Fruit fly (Drosophila melanogaster): Measurements from ENCODE around the gene CG45546.

Gene CG45546

dm6 chr3R:29369038-29369437 lies at the start of gene CG45546:
CG45546 (plus strand) TSS chr3R:29369338.
- TF ChIP-seq CG34367 (tag; optimal IDR thresholded peaks at IDR 0.05), result no peak
- TF ChIP-seq CG12605 (GFP tag; IDR thresholded peaks at IDR 0.05), result no peak
- TF ChIP-seq CG17806 (tag; optimal IDR thresholded peaks at IDR 0.05), result no peak
- no peak for TF ChIP-seq CG10348 (GFP tag; IDR thresholded peaks at IDR 0.05)
- TF ChIP-seq Pif1B (GFP tag; optimal IDR thresholded peaks at IDR 0.05), result no peak
- no peak for TF ChIP-seq D1 (tag; optimal IDR thresholded peaks at IDR 0.05)

DNA sequence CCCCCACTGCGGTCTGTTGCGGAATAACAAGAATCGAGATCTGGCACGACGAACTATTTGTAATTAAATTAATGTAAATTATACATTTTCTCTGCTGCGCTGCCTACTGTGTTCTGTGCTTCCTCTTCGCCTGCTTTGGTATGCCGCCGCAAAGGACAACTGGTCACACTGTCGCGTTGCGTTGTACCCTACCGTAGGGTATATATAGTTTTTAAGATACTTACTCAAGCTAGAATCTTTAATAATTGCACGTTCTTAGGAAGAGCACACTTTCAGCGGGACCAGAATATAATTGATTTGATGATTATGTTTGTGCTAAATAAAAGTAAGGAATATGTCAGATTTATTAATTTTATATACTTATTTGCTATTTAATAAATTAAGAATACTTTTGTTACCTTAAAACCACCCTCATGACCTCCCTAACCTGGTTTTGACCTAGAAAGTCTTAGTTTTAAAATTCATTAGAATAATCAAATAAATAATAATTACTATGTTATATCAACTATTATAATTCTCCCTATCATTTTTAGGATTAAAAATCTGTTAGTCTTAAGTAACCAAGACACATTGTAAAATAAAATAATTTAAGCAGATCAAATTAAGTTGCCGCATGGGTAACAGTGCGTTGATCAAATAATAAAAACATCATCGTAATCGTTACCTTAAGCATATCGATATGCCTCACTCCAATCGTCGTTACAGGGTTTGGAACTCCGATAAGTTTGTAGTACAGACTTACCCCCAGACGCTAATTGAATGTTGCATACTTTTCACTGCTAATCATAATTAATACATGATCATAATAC lies 49.5 kb upstream of the CG45546 start, which contains the start of gene Cnx99A:
Gene Cnx99A, minus strand, starts transcription at position 164 of the 809 bp plus-strand sequence.
- peak; percentile 81 for TF ChIP-seq CG12605 (GFP tag; IDR thresholded peaks at IDR 0.05)
- peak; percentile 78 for TF ChIP-seq Pif1A (GFP tag; optimal IDR thresholded peaks at IDR 0.05)
- TF ChIP-seq Ets98B (GFP tag; IDR thresholded peaks at IDR 0.05), result peak; percentile 94
- TF ChIP-seq CG15710 (tag; optimal IDR thresholded peaks at IDR 0.05), result peak; percentile 75
- peak; percentile 71 for TF ChIP-seq rn (GFP tag; IDR thresholded peaks at IDR 0.05)
- peak; percentile 67 for TF ChIP-seq CG34367 (tag; optimal IDR thresholded peaks at IDR 0.05)
- TF ChIP-seq D1 (tag; optimal IDR thresholded peaks at IDR 0.05), result peak; percentile 48
- peak; percentile 76 for TF ChIP-seq Snoo (tag; optimal IDR thresholded peaks at IDR 0.05)
- TF ChIP-seq CG10348 (GFP tag; IDR thresholded peaks at IDR 0.05), result peak; percentile 52
- peak; percentile 81 for TF ChIP-seq CG8159 (tag; optimal IDR thresholded peaks at IDR 0.05)
- TF ChIP-seq CG9948 (tag; optimal IDR thresholded peaks at IDR 0.05), result peak; percentile 73
- TF ChIP-seq CG32121 (GFP tag; IDR thresholded peaks at IDR 0.05), result peak; percentile 88
- peak; percentile 96 for TF ChIP-seq CG4496 (GFP tag; IDR thresholded peaks at IDR 0.05)
- TF ChIP-seq fd96Ca (GFP tag; IDR thresholded peaks at IDR 0.05), result peak; percentile 80
- TF ChIP-seq gl (tag; optimal IDR thresholded peaks at IDR 0.05), result peak; percentile 32
- peak; percentile 83 for TF ChIP-seq CG14655 (GFP tag; optimal IDR thresholded peaks at IDR 0.05)
- TF ChIP-seq CG8301 (tag; optimal IDR thresholded peaks at IDR 0.05), result peak; percentile 74
- peak; percentile 76 for TF ChIP-seq Pif1B (GFP tag; optimal IDR thresholded peaks at IDR 0.05)
- peak; percentile 79 for TF ChIP-seq CG17806 (tag; optimal IDR thresholded peaks at IDR 0.05)

DNA sequence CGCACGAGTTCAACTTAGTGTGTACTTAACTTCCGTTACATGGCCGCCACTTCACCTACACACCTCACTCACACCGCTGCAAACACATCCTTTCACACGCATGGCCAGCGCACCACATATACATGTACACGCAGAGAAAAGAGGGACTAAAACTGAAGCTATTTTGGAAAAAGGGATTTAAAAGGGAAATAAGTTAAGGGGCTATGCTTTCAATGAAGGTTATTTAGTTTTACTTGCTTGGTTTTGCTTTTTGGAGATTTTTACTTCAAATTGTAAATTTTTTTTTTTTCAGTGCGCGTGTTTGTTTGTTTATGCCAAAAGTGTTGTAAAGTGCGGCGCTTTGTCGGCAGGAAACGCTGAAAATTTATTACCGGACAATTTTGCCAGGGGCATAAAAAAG lies 46.5 kb upstream of the CG45546 start:
- 0 out of 2 replicates have a peak, but pooled peaks have one; percentile 18 for TF ChIP-seq Ets98B (GFP tag; IDR thresholded peaks at IDR 0.05)
- no peak for TF ChIP-seq rn (GFP tag; IDR thresholded peaks at IDR 0.05)
- peak; percentile 55; the same call in 1 of the 3 replicates for TF ChIP-seq CG4496 (GFP tag; IDR thresholded peaks at IDR 0.05)
- peak; percentile 54; the same call in 1 of the 2 replicates for TF ChIP-seq CG32121 (GFP tag; IDR thresholded peaks at IDR 0.05)
- TF ChIP-seq Pif1A (GFP tag; optimal IDR thresholded peaks at IDR 0.05), result no peak
- TF ChIP-seq EcR (GFP tag; optimal IDR thresholded peaks at IDR 0.05), result no peak
- TF ChIP-seq CG14655 (GFP tag; optimal IDR thresholded peaks at IDR 0.05), result peak; percentile 12
- no peak for TF ChIP-seq CG9948 (tag; optimal IDR thresholded peaks at IDR 0.05)
- no peak for TF ChIP-seq CG8301 (tag; optimal IDR thresholded peaks at IDR 0.05)
- TF ChIP-seq CG15710 (tag; optimal IDR thresholded peaks at IDR 0.05), result no peak
- TF ChIP-seq Pif1B (GFP tag; optimal IDR thresholded peaks at IDR 0.05), result no peak
- no peak for TF ChIP-seq CG10348 (GFP tag; IDR thresholded peaks at IDR 0.05)
- TF ChIP-seq CG8159 (tag; optimal IDR thresholded peaks at IDR 0.05), result no peak
- no peak for TF ChIP-seq CG13204 (GFP tag; optimal IDR thresholded peaks at IDR 0.05)
- no peak for TF ChIP-seq Snoo (tag; optimal IDR thresholded peaks at IDR 0.05)
- no peak for TF ChIP-seq CG17806 (tag; optimal IDR thresholded peaks at IDR 0.05)
- TF ChIP-seq CG12605 (GFP tag; IDR thresholded peaks at IDR 0.05), result no peak
- no peak for TF ChIP-seq gl (tag; optimal IDR thresholded peaks at IDR 0.05)
- TF ChIP-seq D1 (tag; optimal IDR thresholded peaks at IDR 0.05), result no peak
- TF ChIP-seq CG34367 (tag; optimal IDR thresholded peaks at IDR 0.05), result no peak
- peak; percentile 42; the same call in 1 of the 3 replicates for TF ChIP-seq fd96Ca (GFP tag; IDR thresholded peaks at IDR 0.05)

DNA sequence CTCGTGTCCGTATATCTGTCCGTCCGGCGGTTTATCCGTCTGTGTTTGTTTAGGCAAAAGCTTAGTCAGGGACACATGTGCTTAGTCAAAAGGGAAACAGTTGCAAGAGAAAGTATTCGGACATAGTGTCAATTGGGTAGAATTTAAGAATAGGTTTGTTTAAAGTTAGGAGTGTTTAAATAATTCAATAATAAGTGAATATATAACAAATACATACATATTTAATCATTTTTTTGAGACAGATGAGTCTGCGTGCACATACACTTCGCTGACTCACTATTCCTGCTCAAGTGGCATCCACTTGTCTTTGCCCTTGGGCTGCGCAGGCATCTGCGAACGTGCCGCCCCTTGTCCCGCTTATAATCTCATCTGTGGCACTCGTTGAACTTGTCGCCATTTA lies 40.5 kb upstream of the CG45546 start:
- TF ChIP-seq CG8159 (tag; optimal IDR thresholded peaks at IDR 0.05) (no peak), fd96Ca (GFP tag; IDR thresholded peaks at IDR 0.05) (no peak)

- no peak for TF ChIP-seq CG8301 (tag; optimal IDR thresholded peaks at IDR 0.05)
These were observed 15.7 kb upstream of the CG45546 start for dm6 chr3R:29353487-29353886.

DNA sequence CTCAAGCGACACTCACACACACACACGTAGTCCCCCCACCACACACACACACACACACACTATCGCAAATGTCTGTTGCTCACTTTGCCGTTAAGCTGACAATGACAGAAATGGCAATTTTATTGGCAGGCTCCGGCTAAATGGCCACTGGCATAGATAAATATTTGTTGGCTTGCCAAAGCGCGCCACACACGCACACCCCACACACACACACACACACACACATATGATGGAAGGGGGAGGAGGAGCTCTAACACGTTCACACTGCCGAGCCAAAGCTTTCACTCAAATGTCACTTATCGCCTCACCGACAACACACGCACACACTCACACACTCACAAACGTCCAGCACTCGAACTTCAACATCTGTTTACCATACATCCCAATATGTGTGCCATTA lies 6.7 kb upstream of the CG45546 start:
- TF ChIP-seq Pif1A (GFP tag; optimal IDR thresholded peaks at IDR 0.05), result no peak
- no peak for TF ChIP-seq CG10348 (GFP tag; IDR thresholded peaks at IDR 0.05)
- no peak for TF ChIP-seq CG34367 (tag; optimal IDR thresholded peaks at IDR 0.05)
- no peak for TF ChIP-seq fd96Ca (GFP tag; IDR thresholded peaks at IDR 0.05)
- no peak for TF ChIP-seq gl (tag; optimal IDR thresholded peaks at IDR 0.05)
- no peak for TF ChIP-seq CG4496 (GFP tag; IDR thresholded peaks at IDR 0.05)
- no peak for TF ChIP-seq CG15710 (tag; optimal IDR thresholded peaks at IDR 0.05)
- no peak for TF ChIP-seq CG14655 (GFP tag; optimal IDR thresholded peaks at IDR 0.05)
- TF ChIP-seq CG8301 (tag; optimal IDR thresholded peaks at IDR 0.05), result no peak
- TF ChIP-seq CG32121 (GFP tag; IDR thresholded peaks at IDR 0.05), result no peak
- no peak for TF ChIP-seq CG8159 (tag; optimal IDR thresholded peaks at IDR 0.05)
- no peak for TF ChIP-seq EcR (GFP tag; optimal IDR thresholded peaks at IDR 0.05)
- TF ChIP-seq CG12605 (GFP tag; IDR thresholded peaks at IDR 0.05), result no peak
- TF ChIP-seq D1 (tag; optimal IDR thresholded peaks at IDR 0.05), result no peak
- no peak for TF ChIP-seq CG17806 (tag; optimal IDR thresholded peaks at IDR 0.05)
- no peak for TF ChIP-seq Snoo (tag; optimal IDR thresholded peaks at IDR 0.05)
- TF ChIP-seq Ets98B (GFP tag; IDR thresholded peaks at IDR 0.05), result no peak
- TF ChIP-seq Pif1B (GFP tag; optimal IDR thresholded peaks at IDR 0.05), result no peak

Measured in whole organism, pupa.